Worm (Caenorhabditis elegans) whole organism, midembryonic: ENCODE measurements around the gene clc-33.

Source experiments
- T22C8.4 ChIP-seq: fragments of 200-800 bp; sonication (Bioruptor generic); IDR thresholded peaks from 2 replicates; pipeline ENCODE4 v1.3.6; 2022; ENCODE audit warnings: missing genetic modification characterization, missing compliant biosample characterization
- cog-1 ChIP-seq: sonication (generic microtip); optimal IDR thresholded peaks from 2 replicates; lab custom pipeline; 2016; ENCODE audit warnings: missing genetic modification characterization, missing compliant biosample characterization
- flt-1 ChIP-seq: fragments of 200-800 bp; sonication (Bioruptor generic); IDR thresholded peaks from 2 replicates; pipeline ENCODE4 v1.3.6; 2022; ENCODE audit warnings: missing genetic modification characterization, missing compliant biosample characterization
- klf-2 ChIP-seq: fragments of 200-800 bp; sonication (Bioruptor generic); conservative IDR thresholded peaks from 2 replicates; pipeline ENCODE4 v1.3.6; 2022; ENCODE audit warnings: missing genetic modification reagents, missing genetic modification characterization, missing compliant biosample characterization
- med-1 ChIP-seq: sonication (generic microtip); optimal IDR thresholded peaks from 2 replicates; lab custom pipeline; 2017; ENCODE audit warnings: missing genetic modification characterization, mild to moderate bottlenecking, missing compliant biosample characterization, antibody characterized with exemption, missing genetic modification reagents; ENCODE audit not compliant: insufficient read depth
- ref-1 ChIP-seq: fragments of 200-800 bp; sonication (Bioruptor generic); conservative IDR thresholded peaks from 2 replicates; pipeline ENCODE4 v1.3.6; 2022; ENCODE audit warnings: missing genetic modification reagents, missing genetic modification characterization, missing compliant biosample characterization
- tab-1 ChIP-seq: fragments of 200-800 bp; sonication (Bioruptor generic); IDR thresholded peaks from 2 replicates; pipeline ENCODE4 v1.3.6; 2022; ENCODE audit warnings: missing genetic modification characterization, missing compliant biosample characterization
- ztf-23 ChIP-seq: fragments of 200-800 bp; sonication (Bioruptor generic); IDR thresholded peaks from 2 replicates; pipeline ENCODE4 v1.3.6; 2022; ENCODE audit warnings: missing genetic modification reagents, missing genetic modification characterization, missing compliant biosample characterization
- ztf-29 ChIP-seq: fragments of 200-800 bp; sonication (Bioruptor generic); IDR thresholded peaks from 2 replicates; pipeline ENCODE4 v1.3.6; 2022; ENCODE audit warnings: missing genetic modification reagents, missing genetic modification characterization, missing compliant biosample characterization

The clc-33 gene

DNA sequence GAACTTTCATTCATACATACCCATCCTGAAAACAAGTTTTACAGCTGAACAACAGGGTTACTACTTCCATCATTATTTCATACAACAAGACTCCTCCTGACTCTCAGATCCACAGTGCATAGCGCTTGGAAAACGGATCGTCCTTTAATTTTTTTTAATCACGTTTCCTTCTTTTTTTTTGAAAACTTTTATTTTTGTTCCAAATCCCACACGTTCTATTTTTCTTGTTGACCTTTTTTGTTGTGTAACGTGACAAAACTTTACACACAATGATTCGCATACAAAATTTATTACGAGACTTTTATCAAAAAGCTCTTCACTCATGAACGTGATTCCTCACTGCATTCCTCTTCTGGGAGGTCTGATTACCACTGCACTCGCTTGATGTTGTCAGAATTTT, at the start of gene clc-33:
clc-33 (plus strand) TSS at position 301 of the 400 bp plus-strand sequence.
- TF ChIP-seq ztf-23 (no peak), ref-1 (GFP tag; lab: Robert Waterston, UW) (no peak), klf-2 (GFP tag; lab: Robert Waterston, UW) (no peak), ztf-29 (no peak), tab-1 (no peak), T22C8.4 (GFP tag; lab: Robert Waterston, UW) (no peak), med-1 (no peak), flt-1 (GFP tag; lab: Robert Waterston, UW) (no peak), cog-1 (tag; lab: Kevin White, UChicago) (no peak)

DNA sequence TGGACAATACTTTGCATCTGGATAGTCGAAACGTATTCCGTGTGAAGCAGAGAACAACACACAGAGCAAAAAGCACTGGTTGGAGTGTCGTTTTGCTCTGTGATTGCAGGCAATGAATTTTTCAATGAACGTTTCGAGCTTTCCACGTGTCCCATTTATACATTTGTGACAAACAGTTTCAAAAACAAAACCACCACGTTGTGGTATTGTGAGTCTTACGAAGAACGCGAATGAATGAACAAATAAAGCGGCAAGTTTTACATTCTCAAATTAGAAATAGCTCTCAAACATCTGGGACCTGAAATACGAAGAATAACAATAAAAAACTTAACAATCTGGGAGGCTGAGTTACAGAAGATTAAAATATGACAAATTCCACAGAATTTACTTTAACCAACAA, 48.4 kb upstream of the clc-33 start, which contains the start of gene F46F5.1:
F46F5.1 (minus strand) TSS at position 101 of the 400 bp plus-strand sequence.
- TF ChIP-seq ztf-29 = no peak
- TF ChIP-seq ref-1 (GFP tag; lab: Robert Waterston, UW) = no peak
- TF ChIP-seq med-1 = no peak
- no peak for TF ChIP-seq ztf-23
- no peak for TF ChIP-seq klf-2 (GFP tag; lab: Robert Waterston, UW)
- TF ChIP-seq flt-1 (GFP tag; lab: Robert Waterston, UW) = no peak
- no peak for TF ChIP-seq tab-1
- TF ChIP-seq T22C8.4 (GFP tag; lab: Robert Waterston, UW) = no peak
- TF ChIP-seq cog-1 (tag; lab: Kevin White, UChicago) = no peak

DNA sequence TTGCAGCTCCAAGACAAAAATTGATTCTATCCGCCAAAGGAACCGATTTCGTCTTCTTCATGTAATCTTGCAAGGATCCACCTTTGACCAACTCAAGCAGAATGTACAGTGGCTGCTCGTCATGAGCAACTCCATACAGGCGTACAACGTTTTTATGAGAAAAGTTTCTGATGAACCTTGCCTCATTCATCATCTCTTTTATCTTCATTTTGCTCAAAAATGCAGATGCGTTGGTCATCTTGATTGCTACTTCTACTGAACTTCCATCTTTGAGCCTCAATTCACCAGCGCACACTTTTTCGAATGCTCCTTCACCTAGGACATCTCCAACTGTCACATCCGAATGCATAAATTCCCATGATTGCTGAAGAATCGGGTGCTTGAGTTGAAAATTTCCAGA, 43.3 kb upstream of the clc-33 start:
- TF ChIP-seq ztf-29 = no peak
- no peak for TF ChIP-seq klf-2 (GFP tag; lab: Robert Waterston, UW)
- TF ChIP-seq cog-1 (tag; lab: Kevin White, UChicago) = no peak
- no peak for TF ChIP-seq med-1
- TF ChIP-seq flt-1 (GFP tag; lab: Robert Waterston, UW) = no peak
- TF ChIP-seq tab-1 = no peak
- no peak for TF ChIP-seq ref-1 (GFP tag; lab: Robert Waterston, UW)
- TF ChIP-seq ztf-23 = no peak
- TF ChIP-seq T22C8.4 (GFP tag; lab: Robert Waterston, UW) = no peak

DNA sequence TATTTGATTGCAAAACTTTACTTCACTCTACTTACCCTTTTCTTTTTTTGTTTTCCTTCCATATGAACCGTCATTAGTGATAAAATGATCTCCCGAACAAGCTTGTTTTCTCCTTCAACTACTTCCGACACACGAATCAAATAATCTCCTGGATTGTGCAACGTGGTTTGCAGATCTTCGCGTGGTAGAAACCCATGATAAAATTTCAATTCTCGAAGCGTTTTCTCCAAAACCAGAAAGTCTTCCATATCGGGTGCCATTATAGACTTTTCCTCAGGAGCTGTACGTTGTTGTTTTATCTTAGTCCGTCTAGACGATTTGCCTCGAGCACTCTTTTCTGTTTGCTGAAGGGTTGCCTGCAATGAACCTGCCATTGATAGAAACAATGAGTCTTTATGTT, 42.8 kb upstream of the clc-33 start:
- TF ChIP-seq ztf-23 (no peak), flt-1 (GFP tag; lab: Robert Waterston, UW) (no peak), T22C8.4 (GFP tag; lab: Robert Waterston, UW) (no peak), med-1 (no peak), ztf-29 (no peak), tab-1 (no peak), cog-1 (tag; lab: Kevin White, UChicago) (no peak), klf-2 (GFP tag; lab: Robert Waterston, UW) (no peak), ref-1 (GFP tag; lab: Robert Waterston, UW) (no peak)

DNA sequence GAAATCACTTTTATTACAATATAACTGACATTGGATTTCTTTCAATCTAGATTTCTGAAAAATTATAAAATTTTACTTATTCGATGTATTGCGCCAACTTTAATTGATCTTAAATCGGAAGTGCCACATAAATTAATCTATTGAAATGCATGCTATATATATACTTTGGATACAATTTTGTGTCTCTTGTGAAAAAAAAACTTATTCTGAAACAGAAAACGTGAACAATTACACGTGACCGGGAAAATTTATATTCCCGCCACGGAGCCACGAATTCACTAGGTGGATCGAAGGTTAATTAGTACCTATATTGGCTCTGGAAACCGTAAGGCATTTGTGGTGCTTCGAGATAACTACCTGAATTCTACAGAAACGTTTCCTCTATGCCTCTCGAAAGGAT, 40.5 kb upstream of the clc-33 start, which contains the start of gene F46F5.14:
F46F5.14 (plus strand) TSS at position 301 of the 400 bp plus-strand sequence.
- no peak for TF ChIP-seq med-1
- TF ChIP-seq klf-2 (GFP tag; lab: Robert Waterston, UW) = no peak
- no peak for TF ChIP-seq ztf-29
- no peak for TF ChIP-seq tab-1
- no peak for TF ChIP-seq T22C8.4 (GFP tag; lab: Robert Waterston, UW)
- TF ChIP-seq ref-1 (GFP tag; lab: Robert Waterston, UW) = no peak
- no peak for TF ChIP-seq flt-1 (GFP tag; lab: Robert Waterston, UW)
- no peak for TF ChIP-seq ztf-23
- TF ChIP-seq cog-1 (tag; lab: Kevin White, UChicago) = no peak

DNA sequence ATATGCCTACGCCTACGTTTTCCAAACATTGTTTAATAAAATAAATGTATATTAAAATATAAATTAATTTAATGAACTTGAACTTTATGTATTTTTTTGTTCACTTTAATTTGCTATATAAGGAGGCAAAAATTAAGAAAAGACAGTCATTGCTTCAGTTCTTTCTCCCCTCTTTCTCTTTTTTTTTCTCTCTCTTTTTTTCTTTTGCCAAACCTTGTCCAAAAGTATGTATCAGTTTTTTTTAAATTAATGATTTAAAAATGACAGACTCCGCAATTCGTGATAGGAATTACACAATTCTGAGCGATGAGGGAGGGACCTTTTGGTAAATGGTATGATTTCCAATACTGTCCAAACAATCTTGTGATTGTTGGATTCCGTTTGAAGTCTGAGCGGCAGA, 37.2 kb upstream of the clc-33 start, which contains the start of gene F46F5.13:
F46F5.13 (plus strand) TSS at position 301 of the 400 bp plus-strand sequence.
- no peak for TF ChIP-seq T22C8.4 (GFP tag; lab: Robert Waterston, UW)
- TF ChIP-seq ztf-29 = no peak
- TF ChIP-seq cog-1 (tag; lab: Kevin White, UChicago) = no peak
- TF ChIP-seq med-1 = no peak
- TF ChIP-seq tab-1 = no peak
- TF ChIP-seq ztf-23 = no peak
- no peak for TF ChIP-seq flt-1 (GFP tag; lab: Robert Waterston, UW)
- TF ChIP-seq ref-1 (GFP tag; lab: Robert Waterston, UW) = no peak
- TF ChIP-seq klf-2 (GFP tag; lab: Robert Waterston, UW) = no peak

DNA sequence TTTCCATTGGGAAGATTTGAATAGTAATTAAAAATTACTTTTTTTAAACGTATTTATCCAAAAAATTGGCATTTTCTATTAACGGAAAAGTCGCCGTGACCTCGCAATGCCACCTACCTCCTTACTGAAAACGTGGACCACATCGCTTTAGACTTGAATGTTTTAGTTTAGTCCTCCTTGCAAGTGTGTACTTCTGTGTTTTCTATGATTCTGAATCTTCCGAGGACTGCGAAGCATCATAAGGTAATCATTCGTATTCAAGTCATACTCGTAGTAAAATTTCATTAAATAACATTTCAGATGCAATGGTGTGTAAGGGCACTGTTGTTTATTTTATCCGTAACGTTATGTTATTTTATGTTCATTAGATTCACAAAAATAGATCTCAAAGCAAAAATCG, 31.8 kb upstream of the clc-33 start, which contains the start of gene F46F5.11:
F46F5.11 (plus strand) TSS at position 301 of the 400 bp plus-strand sequence.
- no peak for TF ChIP-seq flt-1 (GFP tag; lab: Robert Waterston, UW)
- TF ChIP-seq cog-1 (tag; lab: Kevin White, UChicago) = no peak
- TF ChIP-seq T22C8.4 (GFP tag; lab: Robert Waterston, UW) = no peak
- TF ChIP-seq ztf-23 = no peak
- TF ChIP-seq ref-1 (GFP tag; lab: Robert Waterston, UW) = no peak
- no peak for TF ChIP-seq klf-2 (GFP tag; lab: Robert Waterston, UW)
- TF ChIP-seq tab-1 = no peak
- no peak for TF ChIP-seq ztf-29
- TF ChIP-seq med-1 = no peak

DNA sequence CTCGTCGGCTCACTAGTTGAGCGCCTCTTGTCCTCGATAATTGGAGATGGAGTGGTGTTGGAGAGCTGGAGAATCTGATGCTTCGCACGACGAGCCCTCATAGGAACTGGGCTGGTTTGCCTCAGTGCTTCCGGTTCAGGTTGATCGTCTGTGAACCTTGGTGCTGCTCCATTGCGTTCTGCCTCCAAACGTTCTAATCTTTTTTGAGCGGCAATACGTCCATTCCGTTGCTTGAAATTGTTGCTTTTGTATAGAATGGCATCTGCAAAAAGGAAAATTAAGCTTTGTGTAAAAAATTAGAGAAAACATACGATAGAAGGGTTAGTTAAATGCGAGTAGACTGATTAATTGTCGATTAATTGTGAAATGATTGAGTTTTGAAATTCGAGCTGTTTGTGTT, 27.3 kb upstream of the clc-33 start, which contains the start of gene F46F5.5:
F46F5.5 (minus strand) TSS at position 101 of the 400 bp plus-strand sequence.
- no peak for TF ChIP-seq klf-2 (GFP tag; lab: Robert Waterston, UW)
- TF ChIP-seq ztf-29 = no peak
- no peak for TF ChIP-seq flt-1 (GFP tag; lab: Robert Waterston, UW)
- no peak for TF ChIP-seq ztf-23
- TF ChIP-seq cog-1 (tag; lab: Kevin White, UChicago) = no peak
- TF ChIP-seq med-1 = no peak
- TF ChIP-seq ref-1 (GFP tag; lab: Robert Waterston, UW) = no peak
- TF ChIP-seq tab-1 = no peak
- TF ChIP-seq T22C8.4 (GFP tag; lab: Robert Waterston, UW) = no peak

DNA sequence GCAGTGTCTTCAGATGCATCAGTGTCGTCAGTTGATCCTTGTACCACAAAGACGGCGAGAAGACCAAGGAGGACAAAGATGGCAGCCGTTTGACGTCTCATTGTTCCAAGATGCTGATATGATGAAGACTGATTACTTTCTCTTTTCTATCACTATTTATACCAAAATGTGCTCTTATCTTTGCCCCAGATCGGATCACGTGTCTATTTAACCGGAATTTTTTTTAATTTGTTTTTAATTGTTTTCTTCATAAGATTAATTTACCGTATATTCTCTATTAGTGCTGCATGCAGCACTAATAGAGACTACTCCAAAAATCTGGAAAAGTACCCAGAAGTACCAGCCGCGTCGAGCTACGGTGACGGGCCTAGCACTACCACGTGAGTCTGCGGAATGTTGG, 25.5 kb upstream of the clc-33 start, which contains the start of gene msrp-3:
msrp-3 (minus strand) TSS at position 101 of the 400 bp plus-strand sequence.
- TF ChIP-seq ztf-23 (no peak), klf-2 (GFP tag; lab: Robert Waterston, UW) (no peak), tab-1 (no peak), T22C8.4 (GFP tag; lab: Robert Waterston, UW) (no peak), med-1 (no peak), ref-1 (GFP tag; lab: Robert Waterston, UW) (no peak), flt-1 (GFP tag; lab: Robert Waterston, UW) (no peak), cog-1 (tag; lab: Kevin White, UChicago) (no peak), ztf-29 (no peak)

DNA sequence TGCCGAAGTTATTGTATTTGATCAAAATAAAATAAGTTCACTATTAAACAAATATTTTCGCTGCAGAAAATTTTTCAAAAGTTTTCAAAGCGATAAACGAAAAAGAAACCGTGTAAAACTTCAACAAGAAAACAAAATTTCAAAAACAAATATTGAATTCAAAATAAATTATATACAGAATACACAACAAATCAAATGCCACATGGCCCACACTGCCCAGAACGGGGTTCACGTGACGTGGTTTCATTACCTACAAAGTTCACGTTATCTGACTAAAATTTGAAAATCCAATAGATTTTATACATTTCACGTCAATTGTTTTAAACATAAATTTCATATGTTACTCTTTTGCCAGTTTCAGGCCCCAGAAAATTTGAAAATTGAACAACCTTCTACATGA, 19.7 kb upstream of the clc-33 start, which contains the start of gene F46F5.7:
F46F5.7 (minus strand) TSS at position 101 of the 400 bp plus-strand sequence.
- TF ChIP-seq T22C8.4 (GFP tag; lab: Robert Waterston, UW) = no peak
- no peak for TF ChIP-seq flt-1 (GFP tag; lab: Robert Waterston, UW)
- TF ChIP-seq ztf-29 = no peak
- no peak for TF ChIP-seq tab-1
- TF ChIP-seq ref-1 (GFP tag; lab: Robert Waterston, UW) = no peak
- TF ChIP-seq ztf-23 = no peak
- TF ChIP-seq med-1 = no peak
- TF ChIP-seq cog-1 (tag; lab: Kevin White, UChicago) = no peak
- no peak for TF ChIP-seq klf-2 (GFP tag; lab: Robert Waterston, UW)
